Fruit fly (Drosophila melanogaster) whole organism, wandering third instar larva: ENCODE data around the gene Cp7Fb.

ENCODE experiments used
- CG9705 ChIP-seq: fragments of 200-800 bp; sonication (Bioruptor generic); optimal IDR thresholded peaks from 2 replicates; lab custom pipeline; 2018; ENCODE audit warnings: missing biosample characterization, mild to moderate bottlenecking, missing genetic modification characterization
- Dfd ChIP-seq: fragments of >200 bp; optimal IDR thresholded peaks from 2 replicates; lab custom pipeline; 2017; ENCODE audit warnings: missing biosample characterization, missing genetic modification characterization
- HLH106 ChIP-seq: fragments of 200-800 bp; optimal IDR thresholded peaks from 3 replicates; lab custom pipeline; 2019; ENCODE audit warnings: missing biosample characterization, mild to moderate bottlenecking, missing genetic modification characterization, moderate library complexity
- Hnf4 ChIP-seq: fragments of 200-800 bp; sonication (Bioruptor generic); optimal IDR thresholded peaks from 2 replicates; lab custom pipeline; 2016; ENCODE audit warnings: missing biosample characterization, mild to moderate bottlenecking, missing genetic modification characterization
- Hr78 ChIP-seq: fragments of >200 bp; optimal IDR thresholded peaks from 2 replicates; lab custom pipeline; 2017; ENCODE audit warnings: missing biosample characterization, missing genetic modification characterization
- Mio ChIP-seq: sonication (Bioruptor generic); optimal IDR thresholded peaks from 2 replicates; lab custom pipeline; 2016; ENCODE audit warnings: missing biosample characterization, missing genetic modification characterization
- N ChIP-seq: fragments of >200 bp; optimal IDR thresholded peaks from 2 replicates; lab custom pipeline; 2018; ENCODE audit warnings: missing biosample characterization, missing external identifiers, missing genetic modification characterization
- Rel ChIP-seq, 2 experiments: fragments of 200-800 bp; sonication (Bioruptor generic) in 1 of 2; optimal IDR thresholded peaks; 2 replicates in 1 of 2; 3 replicates in 1 of 2; lab custom pipeline; 2016 to 2019; ENCODE audit warnings: mild to moderate bottlenecking in 2 of 2, missing biosample characterization in 2 of 2, missing genetic modification characterization in 2 of 2, moderate library complexity in 1 of 2
- dmrt93B ChIP-seq: fragments of 200-800 bp; sonication (Bioruptor generic); optimal IDR thresholded peaks from 2 replicates; lab custom pipeline; 2018; ENCODE audit warnings: missing biosample characterization, mild to moderate bottlenecking, missing genetic modification characterization
- pan ChIP-seq: fragments of >200 bp; optimal IDR thresholded peaks from 2 replicates; lab custom pipeline; 2017
- psq ChIP-seq: fragments of 200-800 bp; sonication (Bioruptor generic); optimal IDR thresholded peaks from 3 replicates; lab custom pipeline; 2017; ENCODE audit warnings: missing biosample characterization, mild to moderate bottlenecking, missing genetic modification characterization, moderate library complexity
- usp ChIP-seq: fragments of >200 bp; optimal IDR thresholded peaks from 2 replicates; lab custom pipeline; 2017; ENCODE audit warnings: missing biosample characterization, missing genetic modification characterization
- woc ChIP-seq: sonication (Bioruptor generic); optimal IDR thresholded peaks from 2 replicates; lab custom pipeline; 2016; ENCODE audit warnings: missing biosample characterization, mild to moderate bottlenecking, missing genetic modification characterization

DNA sequence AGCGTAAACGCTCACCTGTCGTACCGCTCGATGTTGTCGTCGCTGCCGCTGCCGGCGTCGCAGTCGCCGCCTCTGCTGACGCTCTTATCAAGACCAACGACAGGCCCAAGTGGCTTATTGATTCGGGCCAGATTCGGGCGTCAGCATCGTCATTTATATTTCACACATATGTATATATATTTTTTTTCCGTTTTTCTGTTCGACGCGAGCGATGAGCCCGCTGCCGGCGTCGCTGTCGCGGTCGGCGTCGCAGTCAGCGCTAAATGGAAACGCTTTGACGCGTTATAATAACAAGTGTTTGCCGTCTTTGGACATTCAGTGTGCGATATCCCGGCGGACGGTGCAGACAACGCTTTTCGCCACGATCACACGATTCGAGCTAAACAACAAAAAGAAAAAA, 28.4 kb downstream of the Cp7Fb start:
- TF ChIP-seq CG9705 = no peak
- no peak for TF ChIP-seq Dfd (GFP tag; lab: Kevin White, UChicago)
- no peak for TF ChIP-seq usp
- no peak for TF ChIP-seq Rel (GFP tag; optimal IDR thresholded peaks at IDR 0.05; lab: Kevin White, UChicago)
- TF ChIP-seq Rel (tag; optimal IDR thresholded peaks at IDR 0.05; lab: Kevin White, UChicago) = no peak
- no peak for TF ChIP-seq dmrt93B (GFP tag; lab: Kevin White, UChicago)
- no peak for TF ChIP-seq Hnf4 (GFP tag; lab: Kevin White, UChicago)
- no peak for TF ChIP-seq N (GFP tag; lab: Kevin White, UChicago)
- no peak for TF ChIP-seq HLH106 (tag; lab: Kevin White, UChicago)
- TF ChIP-seq woc (GFP tag; lab: Kevin White, UChicago) = no peak
- no peak for TF ChIP-seq psq (GFP tag; lab: Kevin White, UChicago)
- no peak for TF ChIP-seq pan (lab: Kevin White, UChicago)
- TF ChIP-seq Hr78 = no peak
- no peak for TF ChIP-seq Mio (GFP tag; lab: Kevin White, UChicago)
